Worm (Caenorhabditis elegans) whole organism, L2 larva: Measurements from ENCODE around the gene C33E10.10.
"Not testable (repeated sequence)": the region's sequence is repeated elsewhere in the genome, so short reads cannot be mapped to it uniquely, and the experiment has no call there.

ENCODE experiments used
- crh-2 ChIP-seq: sonication (generic microtip); optimal IDR thresholded peaks from 2 replicates; lab custom pipeline; 2017; ENCODE audit warnings: missing biosample characterization, missing genetic modification characterization
- egl-27 ChIP-seq: sonication (generic microtip); optimal IDR thresholded peaks from 3 replicates; lab custom pipeline; 2017; ENCODE audit warnings: missing biosample characterization, missing genetic modification reagents, missing genetic modification characterization
- fos-1 ChIP-seq: fragments of 150-350 bp; optimal IDR thresholded peaks from 2 replicates; lab custom pipeline; 2014; ENCODE audit warnings: missing biosample characterization, missing genetic modification characterization
- gmeb-1 ChIP-seq: fragments of 150-350 bp; optimal IDR thresholded peaks from 2 replicates; lab custom pipeline; 2014; ENCODE audit warnings: missing biosample characterization, missing genetic modification characterization
- nhr-237 ChIP-seq: fragments of 150-350 bp; optimal IDR thresholded peaks from 2 replicates; lab custom pipeline; 2014; ENCODE audit warnings: missing biosample characterization, missing genetic modification characterization
- sma-3 ChIP-seq: sonication (generic microtip); optimal IDR thresholded peaks from 2 replicates; lab custom pipeline; 2016; ENCODE audit warnings: missing genetic modification reagents, missing genetic modification characterization, missing compliant biosample characterization
- sma-9 ChIP-seq, 2 experiments: fragments of 150-350 bp in 1 of 2; sonication (generic microtip) in 1 of 2; optimal IDR thresholded peaks; 2 replicates each; lab custom pipeline; 2014 to 2016; ENCODE audit warnings: missing genetic modification characterization in 2 of 2, mild to moderate bottlenecking in 1 of 2, missing biosample characterization in 1 of 2, missing compliant biosample characterization in 1 of 2, missing genetic modification reagents in 1 of 2, moderate library complexity in 1 of 2

C33E10.10 gene

ce11 chrX:17256769-17257168, 45.0 kb downstream of the C33E10.10 start, which contains the start of gene Y40C7B.4:
TSS of gene Y40C7B.4 (minus strand) at chrX:17256787.
- peak; percentile 41 for TF ChIP-seq sma-3 (GFP tag; lab: Kevin White, UChicago)
- TF ChIP-seq crh-2 (tag; lab: Kevin White, UChicago): peak; percentile 23
- TF ChIP-seq sma-9 (GFP tag; optimal IDR thresholded peaks at IDR 0.05; lab: Kevin White, UChicago): peak; percentile 89
- TF ChIP-seq sma-9 (tag; optimal IDR thresholded peaks at IDR 0.05; lab: Kevin White, UChicago): no peak
- peak; percentile 1 for TF ChIP-seq gmeb-1 (tag; lab: Kevin White, UChicago)
- TF ChIP-seq egl-27: no peak
- no peak for TF ChIP-seq nhr-237 (tag; lab: Kevin White, UChicago)
- peak; percentile 93 for TF ChIP-seq fos-1 (tag; lab: Kevin White, UChicago)

DNA sequence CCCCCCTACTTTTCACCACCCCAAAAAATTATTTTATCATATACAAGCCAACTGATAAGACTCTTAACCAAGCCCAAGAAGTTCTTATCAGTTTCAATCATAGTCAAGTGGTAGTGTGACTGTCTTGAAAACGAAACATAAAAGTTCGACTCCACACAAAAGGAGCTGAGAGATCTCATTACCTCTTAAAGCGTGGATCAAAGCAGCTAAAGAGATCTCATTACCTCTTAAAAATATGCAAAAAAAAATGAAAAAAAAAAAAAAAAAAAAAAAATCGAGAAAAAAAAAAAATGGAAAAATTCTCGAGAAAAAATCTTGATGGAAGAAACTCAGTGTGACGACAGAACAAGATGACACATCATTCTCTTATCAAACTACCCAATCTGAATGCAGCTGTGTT, 46.0 kb downstream of the C33E10.10 start:
- peak; percentile 63 for TF ChIP-seq fos-1 (tag; lab: Kevin White, UChicago)
- peak; percentile 10 for TF ChIP-seq sma-9 (GFP tag; optimal IDR thresholded peaks at IDR 0.05; lab: Kevin White, UChicago)
- not testable (repeated sequence) for TF ChIP-seq sma-9 (tag; optimal IDR thresholded peaks at IDR 0.05; lab: Kevin White, UChicago)
